Worm (Caenorhabditis elegans) whole organism, midembryonic: ENCODE data around the gene W03F9.2.
A peak's percentile ranks its signal among the peaks of the same experiment; 100 is the strongest.

Experiments
- T22C8.4 ChIP-seq: fragments of 200-800 bp; sonication (Bioruptor generic); IDR thresholded peaks from 2 replicates; pipeline ENCODE4 v1.3.6; 2022; ENCODE audit warnings: missing genetic modification characterization, missing compliant biosample characterization
- flt-1 ChIP-seq: fragments of 200-800 bp; sonication (Bioruptor generic); IDR thresholded peaks from 2 replicates; pipeline ENCODE4 v1.3.6; 2022; ENCODE audit warnings: missing genetic modification characterization, missing compliant biosample characterization
- tab-1 ChIP-seq: fragments of 200-800 bp; sonication (Bioruptor generic); IDR thresholded peaks from 2 replicates; pipeline ENCODE4 v1.3.6; 2022; ENCODE audit warnings: missing genetic modification characterization, missing compliant biosample characterization
- ztf-29 ChIP-seq: fragments of 200-800 bp; sonication (Bioruptor generic); IDR thresholded peaks from 2 replicates; pipeline ENCODE4 v1.3.6; 2022; ENCODE audit warnings: missing genetic modification reagents, missing genetic modification characterization, missing compliant biosample characterization

DNA sequence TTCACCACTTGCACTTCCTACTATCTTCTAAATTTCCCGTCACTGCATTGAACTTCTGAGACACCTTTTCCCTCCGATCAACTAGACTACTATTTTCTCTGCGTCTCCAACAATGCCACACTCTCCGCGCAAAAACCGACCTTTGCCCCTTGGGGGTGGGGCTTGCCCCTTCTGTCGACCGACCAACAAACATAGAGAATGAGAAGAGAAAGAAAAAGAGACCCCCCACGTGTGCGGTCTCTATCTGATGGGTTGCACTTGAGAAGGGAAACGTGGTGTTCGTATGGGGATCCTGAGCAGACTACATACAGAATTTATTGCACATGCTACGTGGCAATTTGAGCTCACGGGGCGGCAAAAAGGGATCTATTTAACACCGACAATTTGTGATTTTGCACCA, 27.4 kb upstream of the W03F9.2 start:
- no peak for TF ChIP-seq ztf-29
- 0 out of 2 replicates have a peak, but pooled peaks have one; percentile 55 for TF ChIP-seq flt-1 (GFP tag; lab: Robert Waterston, UW)
- TF ChIP-seq T22C8.4 (GFP tag; lab: Robert Waterston, UW), result no peak
- TF ChIP-seq tab-1 (GFP tag; lab: Robert Waterston, UW), result no peak
